Worm (Caenorhabditis elegans): ENCODE data around the gene gpa-17.

The gpa-17 gene

ce11 chrIII:2622870-2623269, 36.5 kb downstream of the gpa-17 start, which contains the start of gene Y71H2B.2 (continued):
- TF ChIP-seq nhr-71 (tag; optimal IDR thresholded peaks at IDR 0.05) = no peak

ce11 chrIII:2628690-2629089, 42.3 kb downstream of the gpa-17 start, which contains the start of gene acbp-8:
acbp-8 (plus strand) TSS chrIII:2629013.
- TF ChIP-seq blmp-1 (tag; optimal IDR thresholded peaks at IDR 0.05) (peak; percentile 94), unc-98 (GFP tag; IDR thresholded peaks at IDR 0.05) (no peak)

DNA sequence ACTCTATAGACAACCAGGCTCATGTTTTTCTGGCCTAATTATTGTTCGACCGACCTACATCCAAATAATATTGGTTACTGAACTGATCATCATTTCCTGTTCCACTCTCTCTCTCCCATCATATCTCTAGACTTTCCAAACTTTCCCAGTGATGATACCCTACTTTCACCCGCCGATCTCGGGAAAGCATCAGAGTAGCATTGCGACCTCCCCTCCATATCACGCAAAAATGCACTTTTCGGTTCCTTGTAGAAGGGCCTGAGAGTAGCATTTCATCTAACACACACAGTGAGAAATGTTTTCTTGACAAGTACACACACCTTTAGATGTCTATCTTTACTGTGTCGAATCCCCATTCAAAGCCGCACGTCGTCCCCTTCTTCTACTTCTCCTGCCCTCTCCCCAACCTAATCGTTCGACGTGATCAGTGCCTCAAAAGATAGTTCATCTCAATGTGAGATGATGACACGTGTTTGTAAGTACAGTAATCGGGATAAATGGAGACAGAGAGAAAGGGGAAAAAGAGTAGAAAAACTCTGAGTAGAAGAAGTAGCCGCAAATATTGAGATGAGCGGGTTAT, 46.6 kb downstream of the gpa-17 start:
- TF ChIP-seq fkh-4 (tag; optimal IDR thresholded peaks at IDR 0.05; ENCODE audit: borderline replicate concordance) (no peak), jun-1 (tag; optimal IDR thresholded peaks at IDR 0.05) (no peak), rnt-1 (tag; optimal IDR thresholded peaks at IDR 0.05) (no peak), blmp-1 (tag; optimal IDR thresholded peaks at IDR 0.05) (peak; percentile 93), mep-1 (tag; optimal IDR thresholded peaks at IDR 0.05) (peak; percentile 24), elt-2 (tag; optimal IDR thresholded peaks at IDR 0.05) (no peak), nhr-77 (tag; optimal IDR thresholded peaks at IDR 0.05) (no peak), snu-23 (GFP tag; optimal IDR thresholded peaks at IDR 0.05) (peak; percentile 16), lsy-2 (tag; optimal IDR thresholded peaks at IDR 0.05) (peak in 1 of 2 experiments; percentile 48), nhr-85 (tag) (peak; percentile 81)

- no peak for TF ChIP-seq irx-1 (tag; optimal IDR thresholded peaks at IDR 0.05)
- TF ChIP-seq blmp-1 (tag; optimal IDR thresholded peaks at IDR 0.05) = peak; percentile 92
- TF ChIP-seq grh-1 (GFP tag; IDR thresholded peaks at IDR 0.05) = peak; percentile 23; the same call in 1 of the 2 replicates
- no peak for TF ChIP-seq lin-15B (tag; optimal IDR thresholded peaks at IDR 0.05)
These were observed 48.2 kb downstream of the gpa-17 start for ce11 chrIII:2634577-2634976.

- TF ChIP-seq aly-2 (tag; optimal IDR thresholded peaks at IDR 0.05) = no peak
- no peak for TF ChIP-seq hlh-17 (GFP tag; optimal IDR thresholded peaks at IDR 0.05; ENCODE audit: borderline replicate concordance)
- no peak for TF ChIP-seq hlh-4 (tag; optimal IDR thresholded peaks at IDR 0.05)
- TF ChIP-seq sptf-1 (tag; optimal IDR thresholded peaks at IDR 0.05) = no peak
- no peak for TF ChIP-seq ceh-8 (GFP tag; optimal IDR thresholded peaks at IDR 0.05)
- TF ChIP-seq ztf-11 (tag; optimal IDR thresholded peaks at IDR 0.05) = no peak
- TF ChIP-seq lin-13 (GFP tag; optimal IDR thresholded peaks at IDR 0.05) = no peak
- TF ChIP-seq mab-9 (GFP tag; IDR thresholded peaks at IDR 0.05) = no peak
- TF ChIP-seq lin-35 (GFP tag; optimal IDR thresholded peaks at IDR 0.05) = no peak
- TF ChIP-seq dpl-1 (GFP tag; optimal IDR thresholded peaks at IDR 0.05) = no peak
- no peak for TF ChIP-seq Y116A8C.19 (tag; optimal IDR thresholded peaks at IDR 0.05; ENCODE audit: borderline replicate concordance)
- no peak for TF ChIP-seq blmp-1 (tag; optimal IDR thresholded peaks at IDR 0.05)
- no peak for TF ChIP-seq skn-1 (tag; optimal IDR thresholded peaks at IDR 0.05)
These were observed 49.8 kb downstream of the gpa-17 start, which contains the start of gene zmp-2 for ce11 chrIII:2636137-2636536. zmp-2 (plus strand) TSS chrIII:2636383.

Measured in whole organism, L1 larva.